Worm (Caenorhabditis elegans) whole organism, L4 larva: ENCODE data around the gene sek-1.

ENCODE experiments used
- D1046.2 ChIP-seq: fragments of 200-800 bp; sonication (Bioruptor generic); IDR thresholded peaks from 2 replicates; pipeline ENCODE4 v1.3.6; 2022; ENCODE audit warnings: missing genetic modification characterization, missing compliant biosample characterization
- F49E8.2 ChIP-seq: sonication (generic microtip); optimal IDR thresholded peaks from 2 replicates; lab custom pipeline; 2016; ENCODE audit warnings: missing compliant biosample characterization, mild to moderate bottlenecking, missing genetic modification characterization, borderline replicate concordance
- R02D3.7 ChIP-seq: fragments of 150-350 bp; sonication (generic microtip); optimal IDR thresholded peaks from 3 replicates; lab custom pipeline; 2014; ENCODE audit warnings: missing biosample characterization, missing genetic modification characterization
- T20F7.1 ChIP-seq: fragments of 200-800 bp; sonication (Bioruptor generic); optimal IDR thresholded peaks from 2 replicates; lab custom pipeline; 2018; ENCODE audit warnings: mild to moderate bottlenecking, missing genetic modification characterization, missing compliant biosample characterization
- Y105C5A.15 ChIP-seq: fragments of 200-800 bp; sonication (Bioruptor generic); IDR thresholded peaks from 2 replicates; pipeline ENCODE4 v1.3.6; 2022; ENCODE audit warnings: missing genetic modification characterization, missing compliant biosample characterization
- Y75B8A.6 ChIP-seq: fragments of 200-800 bp; sonication (Bioruptor generic); IDR thresholded peaks from 2 replicates; pipeline ENCODE4 v1.3.6; 2022; ENCODE audit warnings: missing genetic modification reagents, missing genetic modification characterization, missing compliant biosample characterization
- aha-1 ChIP-seq: fragments of 150-350 bp; peaks from one replicate; lab custom pipeline; 2014; ENCODE audit warnings: missing biosample characterization, missing genetic modification characterization
- attf-4 ChIP-seq: sonication (generic microtip); optimal IDR thresholded peaks from 3 replicates; lab custom pipeline; 2017; ENCODE audit warnings: missing biosample characterization, missing genetic modification characterization
- ceh-44 ChIP-seq: fragments of 200-800 bp; sonication (Bioruptor generic); IDR thresholded peaks from 2 replicates; pipeline ENCODE4 v1.3.6; 2022; ENCODE audit warnings: missing genetic modification reagents, missing genetic modification characterization, missing compliant biosample characterization
- ceh-82 ChIP-seq: sonication (generic microtip); optimal IDR thresholded peaks from 2 replicates; lab custom pipeline; 2017; ENCODE audit warnings: missing biosample characterization, missing genetic modification characterization
- ces-1 ChIP-seq: fragments of 150-350 bp; sonication (generic microtip); optimal IDR thresholded peaks from 4 replicates; lab custom pipeline; 2014; ENCODE audit warnings: missing biosample characterization, missing genetic modification reagents, missing genetic modification characterization
- cey-2 ChIP-seq: sonication (generic microtip); optimal IDR thresholded peaks from 3 replicates; lab custom pipeline; 2017; ENCODE audit warnings: missing genetic modification characterization, mild to moderate bottlenecking, missing compliant biosample characterization, antibody characterized with exemption, borderline replicate concordance; ENCODE audit not compliant: insufficient read depth
- ctbp-1 ChIP-seq: fragments of 200-800 bp; sonication (Bioruptor generic); IDR thresholded peaks from 2 replicates; pipeline ENCODE4 v1.3.6; 2022; ENCODE audit warnings: missing genetic modification reagents, missing genetic modification characterization, missing compliant biosample characterization
- daf-16 ChIP-seq, 3 experiments: sonication (generic microtip); optimal IDR thresholded peaks; 2 replicates each; lab custom pipeline; 2016 to 2017; ENCODE audit warnings: missing genetic modification characterization in 3 of 3, missing genetic modification reagents in 3 of 3, mild to moderate bottlenecking in 2 of 3, missing compliant biosample characterization in 2 of 3, missing biosample characterization in 1 of 3, moderate library complexity in 1 of 3
- daf-19 ChIP-seq: fragments of 200-800 bp; sonication (Bioruptor generic); conservative IDR thresholded peaks from 2 replicates; pipeline ENCODE4 v1.3.6; 2022; ENCODE audit warnings: missing genetic modification characterization, missing compliant biosample characterization
- dmd-6 ChIP-seq: fragments of 200-800 bp; sonication (Bioruptor generic); IDR thresholded peaks from 2 replicates; pipeline ENCODE4 v1.3.6; 2022; ENCODE audit warnings: missing genetic modification reagents, missing genetic modification characterization, missing compliant biosample characterization
- dmd-9 ChIP-seq: fragments of 200-800 bp; sonication (Bioruptor generic); IDR thresholded peaks from 2 replicates; pipeline ENCODE4 v1.3.6; 2022; ENCODE audit warnings: missing genetic modification reagents, missing genetic modification characterization, missing compliant biosample characterization
- fos-1 ChIP-seq: fragments of 150-350 bp; optimal IDR thresholded peaks from 2 replicates; lab custom pipeline; 2014; ENCODE audit warnings: missing biosample characterization, missing genetic modification characterization
- gei-8 ChIP-seq: fragments of 200-800 bp; sonication (Bioruptor generic); optimal IDR thresholded peaks from 2 replicates; lab custom pipeline; 2018; ENCODE audit warnings: mild to moderate bottlenecking, missing genetic modification characterization, missing compliant biosample characterization
- hlh-11 ChIP-seq: fragments of 200-800 bp; sonication (Bioruptor generic); optimal IDR thresholded peaks from 2 replicates; lab custom pipeline; 2018; ENCODE audit warnings: mild to moderate bottlenecking, missing genetic modification characterization, missing compliant biosample characterization
- hlh-30 ChIP-seq: sonication (generic microtip); optimal IDR thresholded peaks from 2 replicates; lab custom pipeline; 2017; ENCODE audit warnings: antibody characterized with exemption, mild to moderate bottlenecking, missing genetic modification characterization, missing compliant biosample characterization; ENCODE audit not compliant: insufficient read depth
- hmg-1.1 ChIP-seq: fragments of 200-800 bp; sonication (Bioruptor generic); IDR thresholded peaks from 2 replicates; pipeline ENCODE4 v1.3.6; 2022; ENCODE audit warnings: missing genetic modification reagents, missing genetic modification characterization, missing compliant biosample characterization
- jun-1 ChIP-seq: fragments of 150-350 bp; optimal IDR thresholded peaks from 2 replicates; lab custom pipeline; 2014; ENCODE audit warnings: missing biosample characterization, missing genetic modification reagents, missing genetic modification characterization
- lim-7 ChIP-seq: fragments of 200-800 bp; sonication (Bioruptor generic); IDR thresholded peaks from 2 replicates; pipeline ENCODE4 v1.3.6; 2022; ENCODE audit warnings: missing genetic modification characterization, missing compliant biosample characterization
- lin-1 ChIP-seq: fragments of 200-800 bp; sonication (Bioruptor generic); IDR thresholded peaks from 2 replicates; pipeline ENCODE4 v1.3.6; 2022; ENCODE audit warnings: missing genetic modification reagents, missing genetic modification characterization, missing compliant biosample characterization
- lin-39 ChIP-seq: fragments of 150-350 bp; optimal IDR thresholded peaks from 2 replicates; lab custom pipeline; 2014; ENCODE audit warnings: missing biosample characterization, missing genetic modification reagents, missing genetic modification characterization
- lir-3 ChIP-seq: sonication (generic microtip); optimal IDR thresholded peaks from 2 replicates; lab custom pipeline; 2016; ENCODE audit warnings: mild to moderate bottlenecking, missing genetic modification characterization, missing compliant biosample characterization
- mdl-1 ChIP-seq, 2 experiments: fragments of 150-350 bp in 1 of 2; sonication (generic microtip) in 1 of 2; optimal IDR thresholded peaks; 2 replicates each; lab custom pipeline; 2014 to 2017; ENCODE audit warnings: missing biosample characterization in 2 of 2, missing genetic modification characterization in 2 of 2
- mep-1 ChIP-seq: fragments of 150-350 bp; sonication (generic microtip); optimal IDR thresholded peaks from 3 replicates; lab custom pipeline; 2014; ENCODE audit warnings: missing biosample characterization, missing genetic modification characterization
- mes-2 ChIP-seq: sonication (generic microtip); optimal IDR thresholded peaks from 2 replicates; lab custom pipeline; 2016; ENCODE audit warnings: missing genotype, mild to moderate bottlenecking, missing genetic modification characterization, missing compliant biosample characterization; ENCODE audit not compliant: poor library complexity, severe bottlenecking
- mxl-3 ChIP-seq: fragments of 200-800 bp; sonication (Bioruptor generic); optimal IDR thresholded peaks from 2 replicates; lab custom pipeline; 2018; ENCODE audit warnings: mild to moderate bottlenecking, missing genetic modification characterization, missing compliant biosample characterization
- nhr-10 ChIP-seq: fragments of 150-350 bp; optimal IDR thresholded peaks from 2 replicates; lab custom pipeline; 2014; ENCODE audit warnings: missing biosample characterization, missing genetic modification characterization
- nhr-237 ChIP-seq: sonication (generic microtip); optimal IDR thresholded peaks from 2 replicates; lab custom pipeline; 2017; ENCODE audit warnings: missing biosample characterization, missing genetic modification characterization
- nhr-28 ChIP-seq: fragments of 150-350 bp; optimal IDR thresholded peaks from 2 replicates; lab custom pipeline; 2014; ENCODE audit warnings: missing biosample characterization, missing genetic modification characterization
- nhr-6 ChIP-seq: fragments of 150-350 bp; optimal IDR thresholded peaks from 2 replicates; lab custom pipeline; 2014; ENCODE audit warnings: missing biosample characterization, missing genetic modification characterization
- nhr-76 ChIP-seq: fragments of 150-350 bp; optimal IDR thresholded peaks from 2 replicates; lab custom pipeline; 2014; ENCODE audit warnings: missing biosample characterization, missing genetic modification characterization
- nhr-77 ChIP-seq: fragments of 150-350 bp; optimal IDR thresholded peaks from 2 replicates; lab custom pipeline; 2014; ENCODE audit warnings: missing biosample characterization, missing genetic modification characterization
- sdz-12 ChIP-seq: fragments of 200-800 bp; sonication (Bioruptor generic); optimal IDR thresholded peaks from 2 replicates; lab custom pipeline; 2018; ENCODE audit warnings: mild to moderate bottlenecking, missing genetic modification characterization, missing compliant biosample characterization
- set-16 ChIP-seq: fragments of 200-800 bp; sonication (Bioruptor generic); IDR thresholded peaks from 2 replicates; pipeline ENCODE4 v1.3.6; 2022; ENCODE audit warnings: missing genetic modification reagents, missing genetic modification characterization, missing compliant biosample characterization
- tag-97 ChIP-seq: fragments of 200-800 bp; sonication (Bioruptor generic); IDR thresholded peaks from 2 replicates; pipeline ENCODE4 v1.3.6; 2022; ENCODE audit warnings: missing genetic modification characterization, missing compliant biosample characterization
- unc-130 ChIP-seq: sonication (generic microtip); optimal IDR thresholded peaks from 2 replicates; lab custom pipeline; 2016; ENCODE audit warnings: missing genetic modification reagents, missing genetic modification characterization, missing compliant biosample characterization
- unc-39 ChIP-seq: sonication (generic microtip); optimal IDR thresholded peaks from 2 replicates; lab custom pipeline; 2017; ENCODE audit warnings: missing biosample characterization, missing genetic modification characterization
- unc-62 ChIP-seq, 3 experiments: fragments of 150-350 bp in 1 of 3; sonication (generic microtip); optimal IDR thresholded peaks in 2 of 3; peaks in 1 of 3; 1 replicate in 1 of 3; 2 replicates in 2 of 3; lab custom pipeline; 2014 to 2017; ENCODE audit warnings: missing biosample characterization in 3 of 3, missing genetic modification characterization in 3 of 3, missing genetic modification reagents in 3 of 3, missing genotype in 1 of 3
- zfp-2 ChIP-seq: sonication (generic microtip); optimal IDR thresholded peaks from 2 replicates; lab custom pipeline; 2016; ENCODE audit warnings: mild to moderate bottlenecking, missing genetic modification characterization, missing compliant biosample characterization
- zip-2 ChIP-seq: fragments of 150-350 bp; optimal IDR thresholded peaks from 2 replicates; lab custom pipeline; 2014; ENCODE audit warnings: missing biosample characterization, missing genetic modification characterization
- ztf-11 ChIP-seq: fragments of 150-350 bp; optimal IDR thresholded peaks from 2 replicates; lab custom pipeline; 2014; ENCODE audit warnings: missing biosample characterization, missing genetic modification characterization

sek-1 gene

ce11 chrX:7814747-7815146 lies 1.8 kb upstream of the sek-1 start (continued):
- TF ChIP-seq unc-39, result no peak
- no peak for TF ChIP-seq D1046.2
- no peak for TF ChIP-seq F49E8.2
- TF ChIP-seq lin-39, result no peak
- TF ChIP-seq nhr-6, result peak; percentile 65
- TF ChIP-seq nhr-76 (tag; lab: Kevin White, UChicago), result no peak
- no peak for TF ChIP-seq ztf-11 (tag; lab: Kevin White, UChicago)
- TF ChIP-seq T20F7.1, result no peak
- TF ChIP-seq ctbp-1, result no peak
- TF ChIP-seq sdz-12 (GFP tag; lab: Kevin White, UChicago), result no peak
- no peak for TF ChIP-seq lim-7 (GFP tag; lab: Robert Waterston, UW)
- no peak for TF ChIP-seq daf-16 (GFP tag; optimal IDR thresholded peaks at IDR 0.05; lab: Kevin White, UChicago)
- peak; percentile 74 for TF ChIP-seq daf-16 (tag; optimal IDR thresholded peaks at IDR 0.05; lab: Kevin White, UChicago)
- no peak for TF ChIP-seq R02D3.7 (tag; lab: Kevin White, UChicago)
- TF ChIP-seq mxl-3, result peak; percentile 22
- no peak for TF ChIP-seq attf-4 (tag; lab: Kevin White, UChicago)
- TF ChIP-seq hlh-11 (tag; lab: Kevin White, UChicago), result peak; percentile 86
- no peak for TF ChIP-seq nhr-77 (tag; lab: Kevin White, UChicago)
- no peak for TF ChIP-seq tag-97 (GFP tag; lab: Robert Waterston, UW)
- no peak for TF ChIP-seq ces-1 (GFP tag; lab: Kevin White, UChicago)
- peak in 1 of 2 experiments; percentile 51 for TF ChIP-seq mdl-1 (tag; optimal IDR thresholded peaks at IDR 0.05; lab: Kevin White, UChicago)
- no peak for TF ChIP-seq fos-1 (tag; lab: Kevin White, UChicago)
- TF ChIP-seq unc-130 (GFP tag; lab: Kevin White, UChicago), result no peak
- peak; percentile 89 for TF ChIP-seq nhr-28 (tag; lab: Kevin White, UChicago)
- TF ChIP-seq nhr-10 (tag; lab: Kevin White, UChicago), result peak; percentile 24
- peak; percentile 76 for TF ChIP-seq dmd-6 (GFP tag; lab: Robert Waterston, UW)
- TF ChIP-seq nhr-237 (tag; lab: Kevin White, UChicago), result no peak
- no peak for TF ChIP-seq ceh-44
- no peak for TF ChIP-seq gei-8

- TF ChIP-seq aha-1 (tag; lab: Kevin White, UChicago) (peak; percentile 65), zfp-2 (tag; lab: Kevin White, UChicago) (no peak)
Measured at ce11 chrX:7815230-7815629, 1.3 kb upstream of the sek-1 start.

ce11 chrX:7817555-7817954 lies 1.0 kb downstream of the sek-1 start:
- no peak for TF ChIP-seq zip-2 (tag; lab: Kevin White, UChicago)
- peak; percentile 91 for TF ChIP-seq aha-1 (tag; lab: Kevin White, UChicago)
- TF ChIP-seq F49E8.2, result no peak
- TF ChIP-seq hmg-1.1, result no peak
- peak in 1 of 2 experiments; percentile 75 for TF ChIP-seq unc-62 (GFP tag; optimal IDR thresholded peaks at IDR 0.05 in 1 of 2; lab: Kevin White, UChicago)
- no peak for TF ChIP-seq unc-62 (tag; optimal IDR thresholded peaks at IDR 0.05; lab: Kevin White, UChicago)

DNA sequence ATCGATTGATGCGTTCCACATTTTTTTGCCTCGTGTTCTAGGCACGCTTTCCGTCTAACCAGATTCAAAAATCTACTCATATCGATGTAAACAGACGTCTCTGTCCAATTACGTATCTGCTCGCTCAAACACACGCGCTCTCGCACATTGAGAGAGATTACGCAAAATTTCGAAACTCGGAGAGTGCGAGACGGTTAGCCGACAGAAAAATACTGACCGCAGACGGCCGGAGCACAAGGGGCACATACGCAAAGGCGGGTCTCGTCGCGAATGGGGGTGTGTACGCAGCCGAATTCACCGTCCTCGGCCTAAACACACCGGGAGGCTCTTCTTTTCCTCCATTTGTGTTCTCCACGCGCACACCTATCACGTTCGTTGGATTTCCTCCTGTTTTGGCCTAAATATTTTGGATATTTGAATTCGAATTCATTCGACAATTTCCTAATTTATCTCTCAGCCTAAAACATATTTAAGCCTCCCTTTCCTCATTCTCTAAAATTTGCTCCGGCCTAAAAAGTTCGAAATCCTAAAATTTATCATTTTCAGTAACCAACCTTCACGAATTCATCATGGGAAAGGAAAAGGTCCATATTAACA lies 6.7 kb downstream of the sek-1 start, which contains the start of gene eef-1A.2:
Gene eef-1A.2, plus strand, starts transcription at position 547 of the 597 bp plus-strand sequence.
- TF ChIP-seq dmd-6 (GFP tag; lab: Robert Waterston, UW) (peak; percentile 98), ceh-44 (no peak), Y75B8A.6 (GFP tag; lab: Robert Waterston, UW) (0 out of 2 replicates have a peak, but pooled peaks have one; percentile 54), nhr-6 (peak; percentile 87), jun-1 (tag; lab: Kevin White, UChicago) (peak; percentile 90), lir-3 (tag; lab: Kevin White, UChicago) (no peak), mxl-3 (peak; percentile 98), Y105C5A.15 (no peak), mes-2 (tag; lab: Kevin White, UChicago) (peak; percentile 81), lin-1 (peak; percentile 58; the same call in 1 of the 2 replicates), hlh-30 (tag; lab: Kevin White, UChicago) (peak; percentile 98), ceh-82 (tag; lab: Kevin White, UChicago) (no peak), hlh-11 (tag; lab: Kevin White, UChicago) (peak; percentile 98), dmd-9 (GFP tag; lab: Robert Waterston, UW) (peak; percentile 71), ztf-11 (tag; lab: Kevin White, UChicago) (no peak), cey-2 (tag; lab: Kevin White, UChicago) (no peak), daf-19 (GFP tag; lab: Robert Waterston, UW) (no peak), set-16 (GFP tag; lab: Robert Waterston, UW) (peak; percentile 89), mep-1 (tag; lab: Kevin White, UChicago) (peak; percentile 97)
